Fruit fly (Drosophila melanogaster) whole organism, wandering third instar larva: Measurements from ENCODE around the gene CG1636.

Experiments
- CG32264 ChIP-seq: fragments of 200-800 bp; sonication (Bioruptor generic); optimal IDR thresholded peaks from 2 replicates; lab custom pipeline; 2016; ENCODE audit warnings: missing biosample characterization, missing genetic modification characterization
- CrebA ChIP-seq: fragments of 200-800 bp; sonication (Bioruptor generic); optimal IDR thresholded peaks from 2 replicates; lab custom pipeline; 2016; ENCODE audit warnings: missing biosample characterization, mild to moderate bottlenecking, missing genetic modification characterization, borderline replicate concordance
- Dfd ChIP-seq: fragments of >200 bp; optimal IDR thresholded peaks from 2 replicates; lab custom pipeline; 2017; ENCODE audit warnings: missing biosample characterization, missing genetic modification characterization
- Hnf4 ChIP-seq: fragments of 200-800 bp; sonication (Bioruptor generic); optimal IDR thresholded peaks from 2 replicates; lab custom pipeline; 2016; ENCODE audit warnings: missing biosample characterization, mild to moderate bottlenecking, missing genetic modification characterization
- Jra ChIP-seq: sonication (Bioruptor generic); optimal IDR thresholded peaks from 2 replicates; lab custom pipeline; 2016; ENCODE audit warnings: missing biosample characterization, missing genetic modification characterization
- Myc ChIP-seq: fragments of >200 bp; optimal IDR thresholded peaks from 2 replicates; lab custom pipeline; 2017
- br ChIP-seq: fragments of 200-800 bp; sonication (Bioruptor generic); optimal IDR thresholded peaks from 2 replicates; lab custom pipeline; 2016; ENCODE audit warnings: missing biosample characterization, missing genetic modification characterization
- brk ChIP-seq: fragments of 200-800 bp; sonication (Bioruptor generic); optimal IDR thresholded peaks from 2 replicates; lab custom pipeline; 2016; ENCODE audit warnings: missing biosample characterization, mild to moderate bottlenecking, missing genetic modification characterization
- dl ChIP-seq, 2 experiments: fragments of 175-275, 200-275 bp in 1 of 2; fragments of 200-275 bp in 1 of 2; sonication (Bioruptor generic); optimal IDR thresholded peaks; lab custom pipeline; 2018; ENCODE audit warnings: mild to moderate bottlenecking in 2 of 2, missing biosample characterization in 2 of 2, missing genetic modification characterization in 2 of 2, moderate library complexity in 2 of 2; ENCODE audit not compliant: partially characterized antibody in 2 of 2, insufficient read depth in 1 of 2
- ey ChIP-seq: fragments of 200-800 bp; sonication (Bioruptor generic); optimal IDR thresholded peaks from 2 replicates; lab custom pipeline; 2016; ENCODE audit warnings: missing biosample characterization, missing genetic modification characterization
- fru ChIP-seq: fragments of 200-800 bp; sonication (Bioruptor generic); optimal IDR thresholded peaks from 3 replicates; lab custom pipeline; 2016; ENCODE audit warnings: missing biosample characterization, mild to moderate bottlenecking, missing genetic modification characterization
- lola ChIP-seq: fragments of >200 bp; optimal IDR thresholded peaks from 2 replicates; lab custom pipeline; 2017; ENCODE audit warnings: missing biosample characterization, missing genetic modification characterization
- pan ChIP-seq: fragments of >200 bp; optimal IDR thresholded peaks from 2 replicates; lab custom pipeline; 2017
- usp ChIP-seq: fragments of >200 bp; optimal IDR thresholded peaks from 2 replicates; lab custom pipeline; 2017; ENCODE audit warnings: missing biosample characterization, missing genetic modification characterization

dm6 chrX:8294493-8295337 is 21.5 kb downstream of the CG1636 start:
- TF ChIP-seq lola (GFP tag; lab: Kevin White, UChicago): no peak
- peak; percentile 24 for TF ChIP-seq CrebA (GFP tag; lab: Kevin White, UChicago)
- TF ChIP-seq usp (GFP tag; lab: Kevin White, UChicago): no peak
- TF ChIP-seq fru (GFP tag; lab: Kevin White, UChicago): no peak
- no peak for TF ChIP-seq ey (GFP tag; lab: Kevin White, UChicago)
- peak; percentile 99 for TF ChIP-seq Dfd (GFP tag; lab: Kevin White, UChicago)
- TF ChIP-seq Jra (GFP tag; lab: Kevin White, UChicago): no peak
- TF ChIP-seq CG32264: no peak
- no peak for TF ChIP-seq pan (lab: Kevin White, UChicago)
- no peak for TF ChIP-seq dl (GFP tag; optimal IDR thresholded peaks at IDR 0.05; lab: Kevin White, UChicago; ENCODE audit: insufficient read depth in 1 of 2, partially characterized antibody in 2 of 2)
- TF ChIP-seq br (GFP tag; lab: Kevin White, UChicago): no peak
- TF ChIP-seq Hnf4: no peak
- no peak for TF ChIP-seq Myc (lab: Kevin White, UChicago)
- TF ChIP-seq brk (GFP tag; lab: Kevin White, UChicago): no peak
